Worm (Caenorhabditis elegans): ENCODE measurements around the gene F25H9.2.

ce11 chrV:13428660-13429059 is 29.2 kb upstream of the F25H9.2 start, which contains the start of gene srd-19:
- no peak for TF ChIP-seq ztf-23 (GFP tag; IDR thresholded peaks at IDR 0.05)
- no peak for TF ChIP-seq T22C8.4 (GFP tag; IDR thresholded peaks at IDR 0.05)
